Fruit fly (Drosophila melanogaster): Measurements from ENCODE around the gene CG15432.
A peak's percentile ranks its signal among the peaks of the same experiment; 100 is the strongest.

Gene CG15432

DNA sequence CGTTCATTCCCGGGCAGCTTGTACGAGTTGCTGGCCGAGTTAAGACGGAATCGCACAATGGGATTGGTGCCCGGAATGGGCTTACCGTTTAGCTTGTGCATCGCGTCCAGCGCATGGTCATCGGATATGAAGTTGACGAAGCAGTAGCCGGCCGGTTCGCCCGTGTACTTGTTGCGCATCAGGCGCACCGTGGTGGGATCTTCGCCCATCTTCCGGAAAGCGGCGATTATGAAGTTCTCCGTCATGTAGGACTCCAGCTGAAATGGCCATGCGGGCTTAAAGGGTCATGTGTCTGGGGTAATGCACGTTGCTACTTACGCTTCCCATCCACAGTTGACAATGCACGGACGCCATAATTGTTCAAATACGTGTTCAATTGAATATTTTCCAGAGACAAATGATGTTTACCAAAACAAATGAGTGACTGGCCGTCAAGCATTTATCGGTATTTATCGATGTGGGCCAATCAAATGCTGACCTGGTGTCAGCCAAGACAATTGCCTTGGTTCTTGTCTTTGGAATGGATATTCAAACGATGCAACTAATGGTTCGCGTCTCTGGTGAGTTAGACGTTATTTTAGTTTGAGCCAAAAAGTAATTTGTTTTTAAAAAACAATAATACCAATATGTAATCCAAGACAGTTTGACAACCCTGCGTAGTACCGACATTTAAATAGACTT is 12.0 kb downstream of the CG15432 start, which contains the start of the genes Secp43 and ND-B8 (continued):
- TF ChIP-seq cwo (GFP tag; optimal IDR thresholded peaks at IDR 0.05) (no peak), CG8281 (tag; optimal IDR thresholded peaks at IDR 0.05) (no peak), slou (GFP tag; optimal IDR thresholded peaks at IDR 0.05) (no peak), CG7987 (GFP tag; optimal IDR thresholded peaks at IDR 0.05) (no peak), ttk (GFP tag; IDR thresholded peaks at IDR 0.05) (no peak), dan (GFP tag; IDR thresholded peaks at IDR 0.05) (no peak), CG10274 (GFP tag; optimal IDR thresholded peaks at IDR 0.05) (no peak), Fer3 (tag; optimal IDR thresholded peaks at IDR 0.05) (no peak), nom (GFP tag; optimal IDR thresholded peaks at IDR 0.05) (no peak), so (GFP tag; IDR thresholded peaks at IDR 0.05) (no peak), Chrac-16 (GFP tag; optimal IDR thresholded peaks at IDR 0.05) (no peak), dpn (GFP tag; optimal IDR thresholded peaks at IDR 0.05) (no peak), wek (GFP tag; optimal IDR thresholded peaks at IDR 0.05) (no peak), CG11085 (GFP tag; IDR thresholded peaks at IDR 0.05) (no peak), CG4854 (GFP tag; optimal IDR thresholded peaks at IDR 0.05) (no peak), zen2 (GFP tag; IDR thresholded peaks at IDR 0.05; ENCODE audit: partially characterized antibody) (peak; percentile 54; the same call in 1 of the 3 replicates), bcd (GFP tag; optimal IDR thresholded peaks at IDR 0.05) (peak; percentile 21), CG3163 (GFP tag; optimal IDR thresholded peaks at IDR 0.05) (no peak), CG6791 (GFP tag; IDR thresholded peaks at IDR 0.05; ENCODE audit: partially characterized antibody) (peak; percentile 86), CG17328 (GFP tag; IDR thresholded peaks at IDR 0.05) (no peak), ci (GFP tag; IDR thresholded peaks at IDR 0.05) (no peak), nerfin-2 (GFP tag; IDR thresholded peaks at IDR 0.05; ENCODE audit: partially characterized antibody) (peak; percentile 82), jigr1 (GFP tag; IDR thresholded peaks at IDR 0.05) (no peak), Atf6 (GFP tag; IDR thresholded peaks at IDR 0.05) (0 out of 2 replicates have a peak, but pooled peaks have one; percentile 13), en (GFP tag; optimal IDR thresholded peaks at IDR 0.05) (no peak), Ets65A (GFP tag) (peak; percentile 31), zen (tag; optimal IDR thresholded peaks at IDR 0.05) (peak; percentile 59), ftz-f1 (GFP tag; optimal IDR thresholded peaks at IDR 0.05) (peak; percentile 26), toy (GFP tag; IDR thresholded peaks at IDR 0.05) (no peak), Gug (GFP tag; IDR thresholded peaks at IDR 0.05) (no peak), C15 (GFP tag; IDR thresholded peaks at IDR 0.05) (no peak), Hey (tag; optimal IDR thresholded peaks at IDR 0.05) (no peak), Hr51 (GFP tag; optimal IDR thresholded peaks at IDR 0.05) (no peak), ara (GFP tag; IDR thresholded peaks at IDR 0.05) (no peak), CG9437 (GFP tag; optimal IDR thresholded peaks at IDR 0.05) (peak; percentile 2), ken (GFP tag; IDR thresholded peaks at IDR 0.05) (no peak), Xbp1 (GFP tag; optimal IDR thresholded peaks at IDR 0.05) (peak; percentile 0), bab2 (GFP tag; optimal IDR thresholded peaks at IDR 0.05) (no peak), HmgD (GFP tag; optimal IDR thresholded peaks at IDR 0.05) (peak; percentile 74), grn (GFP tag; optimal IDR thresholded peaks at IDR 0.05) (no peak), Elba2 (GFP tag; optimal IDR thresholded peaks at IDR 0.05) (no peak), Sox102F (GFP tag; optimal IDR thresholded peaks at IDR 0.05) (no peak), maf-S (GFP tag; optimal IDR thresholded peaks at IDR 0.05) (no peak), stc (GFP tag; IDR thresholded peaks at IDR 0.05) (no peak), luna (GFP tag; optimal IDR thresholded peaks at IDR 0.05) (no peak), tgo (GFP tag; IDR thresholded peaks at IDR 0.05) (no peak), Max (GFP tag; optimal IDR thresholded peaks at IDR 0.05) (no peak), Spps (tag; optimal IDR thresholded peaks at IDR 0.05) (no peak), D19A (tag; optimal IDR thresholded peaks at IDR 0.05) (peak; percentile 18), CG18619 (GFP tag; optimal IDR thresholded peaks at IDR 0.05) (no peak), NfI (GFP tag; optimal IDR thresholded peaks at IDR 0.05) (peak; percentile 9)
